Worm (Caenorhabditis elegans): ENCODE results near the gene iff-1.

ce11 chrIII:9731313-9731912 lies 15.6 kb downstream of the iff-1 start:
- no peak for TF ChIP-seq ceh-90 (tag; optimal IDR thresholded peaks at IDR 0.05)
- no peak for TF ChIP-seq nhr-28 (tag; optimal IDR thresholded peaks at IDR 0.05)
- no peak for TF ChIP-seq alr-1 (tag; optimal IDR thresholded peaks at IDR 0.05; ENCODE audit: borderline replicate concordance)
- TF ChIP-seq aly-2 (tag; optimal IDR thresholded peaks at IDR 0.05), result no peak
- TF ChIP-seq nhr-47 (tag; optimal IDR thresholded peaks at IDR 0.05), result no peak
- TF ChIP-seq jun-1 (tag; optimal IDR thresholded peaks at IDR 0.05), result no peak
- TF ChIP-seq dsc-1 (tag; optimal IDR thresholded peaks at IDR 0.05), result peak; percentile 75
- TF ChIP-seq mdl-1 (tag; optimal IDR thresholded peaks at IDR 0.05), result no peak
- peak; percentile 74 for TF ChIP-seq rnt-1 (tag; optimal IDR thresholded peaks at IDR 0.05)

Measured in whole organism, L1 larva.